Worm (Caenorhabditis elegans): ENCODE data around the gene ref-1.
A peak's percentile ranks its signal among the peaks of the same experiment; 100 is the strongest.

- TF ChIP-seq xbp-1 (tag; optimal IDR thresholded peaks at IDR 0.05) (peak; percentile 14), nhr-28 (tag; optimal IDR thresholded peaks at IDR 0.05) (no peak), tbx-2 (tag; optimal IDR thresholded peaks at IDR 0.05) (peak; percentile 26), dsc-1 (tag; optimal IDR thresholded peaks at IDR 0.05) (no peak), nhr-11 (tag; optimal IDR thresholded peaks at IDR 0.05) (no peak), tlp-1 (tag; optimal IDR thresholded peaks at IDR 0.05) (no peak), nhr-76 (tag; optimal IDR thresholded peaks at IDR 0.05) (no peak)
Observed at ce11 chrII:10197091-10197675, 21.1 kb upstream of the ref-1 start, which contains the start of gene R05H5.3.
